Worm (Caenorhabditis elegans) whole organism, L2 larva: ENCODE results near the gene srg-64.
A peak's percentile ranks its signal among the peaks of the same experiment; 100 is the strongest.

ENCODE experiments used
- C34F6.9 ChIP-seq: fragments of 150-350 bp; optimal IDR thresholded peaks from 2 replicates; lab custom pipeline; 2014; ENCODE audit warnings: missing biosample characterization, missing genetic modification characterization
- F13H6.1 ChIP-seq: sonication (generic microtip); optimal IDR thresholded peaks from 2 replicates; lab custom pipeline; 2016; ENCODE audit warnings: missing genetic modification characterization, missing compliant biosample characterization
- R02D3.7 ChIP-seq: fragments of 150-350 bp; optimal IDR thresholded peaks from 2 replicates; lab custom pipeline; 2014; ENCODE audit warnings: missing biosample characterization, missing genetic modification characterization
- Y55F3AM.14 ChIP-seq: fragments of 200-800 bp; sonication (Bioruptor generic); optimal IDR thresholded peaks from 2 replicates; lab custom pipeline; 2018; ENCODE audit warnings: mild to moderate bottlenecking, missing genetic modification characterization, missing compliant biosample characterization
- ZK546.5 ChIP-seq: sonication (generic microtip); optimal IDR thresholded peaks from 2 replicates; lab custom pipeline; 2017; ENCODE audit warnings: missing biosample characterization, missing genetic modification characterization
- alr-1 ChIP-seq: fragments of 150-350 bp; optimal IDR thresholded peaks from 2 replicates; lab custom pipeline; 2014; ENCODE audit warnings: missing biosample characterization, missing genetic modification characterization
- aly-2 ChIP-seq: fragments of 150-350 bp; optimal IDR thresholded peaks from 2 replicates; lab custom pipeline; 2014; ENCODE audit warnings: missing biosample characterization, missing genetic modification characterization
- ama-1 ChIP-seq: fragments of 150-350 bp; optimal IDR thresholded peaks from 2 replicates; lab custom pipeline; 2018; ENCODE audit warnings: inconsistent platforms
- blmp-1 ChIP-seq: sonication (generic microtip); optimal IDR thresholded peaks from 2 replicates; lab custom pipeline; 2017; ENCODE audit warnings: missing genetic modification characterization, mild to moderate bottlenecking, missing compliant biosample characterization, antibody characterized with exemption, moderate library complexity; ENCODE audit not compliant: insufficient read depth
- crh-2 ChIP-seq: sonication (generic microtip); optimal IDR thresholded peaks from 2 replicates; lab custom pipeline; 2017; ENCODE audit warnings: missing biosample characterization, missing genetic modification characterization
- dmd-4 ChIP-seq: sonication (generic microtip); optimal IDR thresholded peaks from 2 replicates; lab custom pipeline; 2017; ENCODE audit warnings: missing biosample characterization, missing genetic modification characterization
- egl-27 ChIP-seq: sonication (generic microtip); optimal IDR thresholded peaks from 3 replicates; lab custom pipeline; 2017; ENCODE audit warnings: missing biosample characterization, missing genetic modification reagents, missing genetic modification characterization
- elt-3 ChIP-seq: sonication (generic microtip); optimal IDR thresholded peaks from 2 replicates; lab custom pipeline; 2017; ENCODE audit warnings: missing biosample characterization, missing genetic modification characterization
- fos-1 ChIP-seq: fragments of 150-350 bp; optimal IDR thresholded peaks from 2 replicates; lab custom pipeline; 2014; ENCODE audit warnings: missing biosample characterization, missing genetic modification characterization
- gmeb-1 ChIP-seq: fragments of 150-350 bp; optimal IDR thresholded peaks from 2 replicates; lab custom pipeline; 2014; ENCODE audit warnings: missing biosample characterization, missing genetic modification characterization
- lin-11 ChIP-seq: fragments of 150-350 bp; sonication (generic microtip); optimal IDR thresholded peaks from 2 replicates; lab custom pipeline; 2014; ENCODE audit warnings: missing biosample characterization, missing genetic modification characterization, inconsistent platforms, mixed read lengths
- lin-13 ChIP-seq: fragments of 150-350 bp; optimal IDR thresholded peaks from 2 replicates; lab custom pipeline; 2014; ENCODE audit warnings: missing biosample characterization, missing genetic modification reagents, missing genetic modification characterization
- lin-39 ChIP-seq: fragments of 150-350 bp; optimal IDR thresholded peaks from 2 replicates; lab custom pipeline; 2014; ENCODE audit warnings: missing biosample characterization, missing genetic modification reagents, missing genetic modification characterization
- lsy-2 ChIP-seq, 2 experiments: fragments of 150-350 bp in 1 of 2; sonication (generic microtip) in 1 of 2; optimal IDR thresholded peaks; 2 replicates each; lab custom pipeline; 2014 to 2017; ENCODE audit warnings: missing biosample characterization in 2 of 2, missing genetic modification characterization in 2 of 2
- mbf-1 ChIP-seq: sonication (generic microtip); optimal IDR thresholded peaks from 2 replicates; lab custom pipeline; 2017; ENCODE audit warnings: missing biosample characterization, missing genetic modification characterization
- mdl-1 ChIP-seq, 2 experiments: fragments of 150-350 bp in 1 of 2; sonication (generic microtip) in 1 of 2; optimal IDR thresholded peaks; 2 replicates each; lab custom pipeline; 2017; ENCODE audit warnings: missing biosample characterization in 2 of 2, missing genetic modification characterization in 2 of 2
- nhr-10 ChIP-seq: sonication (generic microtip); optimal IDR thresholded peaks from 2 replicates; lab custom pipeline; 2017; ENCODE audit warnings: missing biosample characterization, missing genetic modification characterization
- nhr-12 ChIP-seq: fragments of 150-350 bp; optimal IDR thresholded peaks from 2 replicates; lab custom pipeline; 2014; ENCODE audit warnings: missing biosample characterization, missing genetic modification characterization
- nhr-129 ChIP-seq: fragments of 150-350 bp; optimal IDR thresholded peaks from 2 replicates; lab custom pipeline; 2014; ENCODE audit warnings: missing biosample characterization, missing genetic modification characterization
- nhr-21 ChIP-seq: fragments of 150-350 bp; optimal IDR thresholded peaks from 2 replicates; lab custom pipeline; 2014; ENCODE audit warnings: missing biosample characterization, missing genetic modification characterization
- nhr-23 ChIP-seq: fragments of 150-350 bp; optimal IDR thresholded peaks from 2 replicates; lab custom pipeline; 2014; ENCODE audit warnings: missing biosample characterization, missing genetic modification reagents, missing genetic modification characterization
- nhr-237 ChIP-seq: fragments of 150-350 bp; optimal IDR thresholded peaks from 2 replicates; lab custom pipeline; 2014; ENCODE audit warnings: missing biosample characterization, missing genetic modification characterization
- nhr-25 ChIP-seq: fragments of 150-350 bp; sonication (generic microtip); optimal IDR thresholded peaks from 3 replicates; lab custom pipeline; 2014; ENCODE audit warnings: missing biosample characterization, missing genetic modification characterization
- nhr-6 ChIP-seq: fragments of 150-350 bp; optimal IDR thresholded peaks from 2 replicates; lab custom pipeline; 2014; ENCODE audit warnings: missing biosample characterization, missing genetic modification characterization
- sem-4 ChIP-seq: fragments of 150-350 bp; optimal IDR thresholded peaks from 2 replicates; lab custom pipeline; 2014; ENCODE audit warnings: missing biosample characterization, missing genetic modification reagents, missing genetic modification characterization
- skn-1 ChIP-seq: sonication (generic microtip); optimal IDR thresholded peaks from 2 replicates; lab custom pipeline; 2017; ENCODE audit warnings: missing biosample characterization, missing genetic modification characterization
- sma-3 ChIP-seq: sonication (generic microtip); optimal IDR thresholded peaks from 2 replicates; lab custom pipeline; 2016; ENCODE audit warnings: missing genetic modification reagents, missing genetic modification characterization, missing compliant biosample characterization
- sma-9 ChIP-seq, 2 experiments: fragments of 150-350 bp in 1 of 2; sonication (generic microtip) in 1 of 2; optimal IDR thresholded peaks; 2 replicates each; lab custom pipeline; 2014 to 2016; ENCODE audit warnings: missing genetic modification characterization in 2 of 2, mild to moderate bottlenecking in 1 of 2, missing biosample characterization in 1 of 2, missing compliant biosample characterization in 1 of 2, missing genetic modification reagents in 1 of 2, moderate library complexity in 1 of 2
- snpc-4 ChIP-seq: fragments of 150-350 bp; optimal IDR thresholded peaks from 2 replicates; lab custom pipeline; 2014; ENCODE audit warnings: missing biosample characterization, missing genetic modification characterization
- unc-39 ChIP-seq: fragments of 150-350 bp; optimal IDR thresholded peaks from 2 replicates; lab custom pipeline; 2014; ENCODE audit warnings: missing biosample characterization, missing genetic modification characterization
- unc-55 ChIP-seq: fragments of 150-350 bp; sonication (generic microtip); optimal IDR thresholded peaks from 3 replicates; lab custom pipeline; 2014; ENCODE audit warnings: missing biosample characterization, missing genetic modification reagents, missing genetic modification characterization
- ztf-1 ChIP-seq: fragments of 200-800 bp; sonication (Bioruptor generic); conservative IDR thresholded peaks from 2 replicates; pipeline ENCODE4 v1.3.6; 2022; ENCODE audit warnings: missing genetic modification characterization, missing compliant biosample characterization

Gene srg-64

ce11 chrX:15740526-15740925 is at the start of gene srg-64:
Gene srg-64, minus strand, starts transcription at chrX:15740626.
- TF ChIP-seq sma-3 (no peak), Y55F3AM.14 (no peak), elt-3 (tag; lab: Kevin White, UChicago) (no peak), C34F6.9 (no peak), nhr-12 (tag; lab: Kevin White, UChicago) (no peak), sem-4 (tag; lab: Kevin White, UChicago) (no peak)

ce11 chrX:15786726-15787125 is 46.3 kb upstream of the srg-64 start, which contains the start of gene Y7A5A.5:
Gene Y7A5A.5, minus strand, starts transcription at chrX:15786826.
- TF ChIP-seq unc-55 (GFP tag; lab: Kevin White, UChicago) (no peak), blmp-1 (tag; lab: Kevin White, UChicago) (no peak), nhr-10 (tag; lab: Kevin White, UChicago) (no peak), sem-4 (tag; lab: Kevin White, UChicago) (no peak), ztf-1 (GFP tag; lab: Robert Waterston, UW) (no peak), aly-2 (tag; lab: Kevin White, UChicago) (no peak), nhr-237 (tag; lab: Kevin White, UChicago) (no peak), lin-11 (tag; lab: Kevin White, UChicago) (no peak)

- TF ChIP-seq mdl-1 (tag; optimal IDR thresholded peaks at IDR 0.05; lab: Kevin White, UChicago), result no peak
- TF ChIP-seq sem-4 (tag; lab: Kevin White, UChicago), result no peak
- no peak for TF ChIP-seq blmp-1 (tag; lab: Kevin White, UChicago)
- no peak for TF ChIP-seq nhr-25
- no peak for TF ChIP-seq skn-1 (tag; lab: Kevin White, UChicago)
- TF ChIP-seq lsy-2 (tag; optimal IDR thresholded peaks at IDR 0.05; lab: Kevin White, UChicago), result no peak
- no peak for TF ChIP-seq ZK546.5
- TF ChIP-seq lin-13 (GFP tag; lab: Kevin White, UChicago), result no peak
- no peak for TF ChIP-seq dmd-4 (tag; lab: Kevin White, UChicago)
- no peak for TF ChIP-seq alr-1 (tag; lab: Kevin White, UChicago)
- TF ChIP-seq C34F6.9, result no peak
- no peak for TF ChIP-seq ama-1 (lab: Kevin White, UChicago)
- no peak for TF ChIP-seq aly-2 (tag; lab: Kevin White, UChicago)
- no peak for TF ChIP-seq lin-39
Measured at ce11 chrX:15784570-15784969, 44.1 kb upstream of the srg-64 start, which contains the start of gene Y7A5A.3. Gene Y7A5A.3, minus strand, starts transcription at chrX:15784670.

- TF ChIP-seq nhr-129 (tag; lab: Kevin White, UChicago) (no peak), lin-11 (tag; lab: Kevin White, UChicago) (no peak), sma-9 (GFP tag; optimal IDR thresholded peaks at IDR 0.05; lab: Kevin White, UChicago) (no peak), sma-9 (tag; optimal IDR thresholded peaks at IDR 0.05; lab: Kevin White, UChicago) (no peak), blmp-1 (tag; lab: Kevin White, UChicago) (no peak)
- TF ChIP-seq, all 48 proteins: peak for 0
Measured at ce11 chrX:15782027-15782426, 41.6 kb upstream of the srg-64 start, which contains the start of gene Y7A5A.24. Gene Y7A5A.24, minus strand, starts transcription at chrX:15782127.

- no peak for TF ChIP-seq R02D3.7 (tag; lab: Kevin White, UChicago)
- no peak for TF ChIP-seq ama-1 (lab: Kevin White, UChicago)
- TF ChIP-seq nhr-6 (tag; lab: Kevin White, UChicago), result peak; percentile 27
- peak; percentile 25 for TF ChIP-seq gmeb-1 (tag; lab: Kevin White, UChicago)
- no peak for TF ChIP-seq sem-4 (tag; lab: Kevin White, UChicago)
- no peak for TF ChIP-seq unc-39 (tag; lab: Kevin White, UChicago)
- peak; percentile 74 for TF ChIP-seq fos-1 (tag; lab: Kevin White, UChicago)
- TF ChIP-seq sma-9 (GFP tag; optimal IDR thresholded peaks at IDR 0.05; lab: Kevin White, UChicago), result peak; percentile 28
- TF ChIP-seq sma-9 (tag; optimal IDR thresholded peaks at IDR 0.05; lab: Kevin White, UChicago), result no peak
- peak; percentile 40 for TF ChIP-seq F13H6.1 (tag; lab: Kevin White, UChicago)
- TF ChIP-seq snpc-4, result peak; percentile 20
- TF ChIP-seq lin-13 (GFP tag; lab: Kevin White, UChicago), result peak; percentile 23
- TF ChIP-seq egl-27, result no peak
- peak; percentile 15 for TF ChIP-seq C34F6.9
- no peak for TF ChIP-seq lin-11 (tag; lab: Kevin White, UChicago)
- no peak for TF ChIP-seq nhr-12 (tag; lab: Kevin White, UChicago)
- TF ChIP-seq lsy-2 (tag; optimal IDR thresholded peaks at IDR 0.05; lab: Kevin White, UChicago), result peak in 1 of 2 experiments; percentile 86
- no peak for TF ChIP-seq blmp-1 (tag; lab: Kevin White, UChicago)
- TF ChIP-seq crh-2 (tag; lab: Kevin White, UChicago), result peak; percentile 95
- no peak for TF ChIP-seq alr-1 (tag; lab: Kevin White, UChicago)
- TF ChIP-seq nhr-129 (tag; lab: Kevin White, UChicago), result peak; percentile 75
- TF ChIP-seq mbf-1 (tag; lab: Kevin White, UChicago), result no peak
- no peak for TF ChIP-seq sma-3
- TF ChIP-seq nhr-23 (tag; lab: Kevin White, UChicago), result no peak
- TF ChIP-seq nhr-21, result peak; percentile 11
- TF ChIP-seq elt-3 (tag; lab: Kevin White, UChicago), result no peak
- no peak for TF ChIP-seq ZK546.5
- TF ChIP-seq Y55F3AM.14, result no peak
Measured at ce11 chrX:15779503-15779902, 39.1 kb upstream of the srg-64 start.
